Worm (Caenorhabditis elegans): ENCODE measurements around the gene sri-73.

The sri-73 gene

ce11 chrV:590182-590581, 24.3 kb upstream of the sri-73 start, which contains the start of gene ZK488.6:
Gene ZK488.6 (plus strand): TSS chrV:590482.
- TF ChIP-seq unc-39 (tag; optimal IDR thresholded peaks at IDR 0.05) (no peak), unc-62 (GFP tag; optimal IDR thresholded peaks at IDR 0.05) (no peak), C34F6.9 (tag; optimal IDR thresholded peaks at IDR 0.05) (no peak), dmd-4 (tag; optimal IDR thresholded peaks at IDR 0.05) (no peak), nhr-23 (tag; optimal IDR thresholded peaks at IDR 0.05) (no peak), ceh-82 (tag; optimal IDR thresholded peaks at IDR 0.05) (no peak), ztf-11 (tag; optimal IDR thresholded peaks at IDR 0.05) (no peak), ceh-16 (tag; optimal IDR thresholded peaks at IDR 0.05) (no peak), sma-9 (GFP tag; optimal IDR thresholded peaks at IDR 0.05) (no peak), sma-9 (tag; optimal IDR thresholded peaks at IDR 0.05) (no peak), nhr-129 (tag; optimal IDR thresholded peaks at IDR 0.05) (no peak), lsy-2 (tag; optimal IDR thresholded peaks at IDR 0.05) (no peak), unc-55 (GFP tag; optimal IDR thresholded peaks at IDR 0.05) (no peak)

DNA sequence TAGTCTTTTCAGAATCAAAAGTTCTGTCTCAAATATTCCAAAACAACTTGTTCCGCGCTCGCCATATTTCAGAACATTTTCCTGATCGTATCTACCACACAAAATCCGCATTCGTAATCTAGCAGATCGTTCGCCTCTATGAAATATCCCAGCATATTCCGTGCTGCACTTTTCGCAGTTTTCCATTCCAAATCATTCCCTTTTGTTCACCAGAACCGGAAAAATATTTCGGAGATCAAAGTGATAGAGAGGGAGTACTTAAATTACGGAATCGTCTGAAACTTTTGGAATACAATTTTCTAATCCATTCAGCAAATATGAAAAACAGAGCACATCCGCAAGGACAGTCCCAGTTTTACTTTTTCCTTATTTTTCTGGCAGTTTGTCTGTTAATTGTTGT, 21.9 kb upstream of the sri-73 start, which contains the start of gene K06H6.1:
TSS of gene K06H6.1 (plus strand) at position 301 of the 400 bp plus-strand sequence.
- TF ChIP-seq blmp-1 (tag; optimal IDR thresholded peaks at IDR 0.05; ENCODE audit: insufficient read depth) = no peak
- no peak for TF ChIP-seq dmd-4 (tag; optimal IDR thresholded peaks at IDR 0.05)
- no peak for TF ChIP-seq nhr-21 (tag; optimal IDR thresholded peaks at IDR 0.05)
- TF ChIP-seq fos-1 (tag; optimal IDR thresholded peaks at IDR 0.05) = no peak
- no peak for TF ChIP-seq skn-1 (tag; optimal IDR thresholded peaks at IDR 0.05)
- no peak for TF ChIP-seq elt-3 (tag; optimal IDR thresholded peaks at IDR 0.05)
- TF ChIP-seq nhr-129 (tag; optimal IDR thresholded peaks at IDR 0.05) = no peak
- TF ChIP-seq sma-3 (GFP tag; optimal IDR thresholded peaks at IDR 0.05) = no peak
- TF ChIP-seq F13H6.1 (tag; optimal IDR thresholded peaks at IDR 0.05) = no peak
- no peak for TF ChIP-seq peb-1 (tag; optimal IDR thresholded peaks at IDR 0.05)
- TF ChIP-seq unc-55 (GFP tag; optimal IDR thresholded peaks at IDR 0.05) = no peak
- TF ChIP-seq sma-9 (GFP tag; optimal IDR thresholded peaks at IDR 0.05) = no peak
- no peak for TF ChIP-seq sma-9 (tag; optimal IDR thresholded peaks at IDR 0.05)
- TF ChIP-seq nhr-237 (tag; optimal IDR thresholded peaks at IDR 0.05) = no peak

ce11 chrV:585472-585871, 19.6 kb upstream of the sri-73 start, which contains the start of gene K06H6.2:
Gene K06H6.2 (plus strand): TSS chrV:585772.
- TF ChIP-seq nhr-25 (tag; optimal IDR thresholded peaks at IDR 0.05) (no peak), ceh-82 (tag; optimal IDR thresholded peaks at IDR 0.05) (no peak), unc-55 (GFP tag; optimal IDR thresholded peaks at IDR 0.05) (no peak), snpc-4 (tag; optimal IDR thresholded peaks at IDR 0.05) (no peak), zag-1 (tag; optimal IDR thresholded peaks at IDR 0.05) (no peak), crh-2 (tag; optimal IDR thresholded peaks at IDR 0.05) (no peak), ztf-11 (tag; optimal IDR thresholded peaks at IDR 0.05) (no peak), ceh-16 (tag; optimal IDR thresholded peaks at IDR 0.05) (no peak), unc-39 (tag; optimal IDR thresholded peaks at IDR 0.05) (no peak), C34F6.9 (tag; optimal IDR thresholded peaks at IDR 0.05) (no peak), ZK546.5 (tag; optimal IDR thresholded peaks at IDR 0.05) (no peak), elt-1 (tag; optimal IDR thresholded peaks at IDR 0.05) (no peak), egl-27 (tag; optimal IDR thresholded peaks at IDR 0.05) (no peak), ama-1 (optimal IDR thresholded peaks at IDR 0.05) (no peak), Y55F3AM.14 (GFP tag; optimal IDR thresholded peaks at IDR 0.05) (no peak), nhr-6 (tag; optimal IDR thresholded peaks at IDR 0.05) (no peak)

DNA sequence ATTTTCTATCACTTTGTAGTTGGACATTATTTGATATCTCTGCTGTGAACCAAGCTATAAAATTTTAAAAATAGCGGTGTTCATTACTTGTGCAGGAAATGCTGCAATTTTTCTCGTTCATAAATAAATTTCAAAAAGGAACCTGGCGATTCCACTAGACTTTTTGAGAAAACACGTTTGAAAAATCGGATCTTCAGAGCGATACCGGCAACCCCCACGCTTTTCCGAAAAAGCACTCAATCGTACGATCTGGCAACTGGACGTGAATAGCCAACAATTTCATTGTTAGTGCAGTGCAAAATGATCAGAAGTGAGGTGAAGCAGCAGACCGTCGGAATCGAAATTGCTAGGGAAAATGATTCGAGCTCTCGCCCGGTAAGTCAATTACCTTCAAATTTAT, 15.7 kb upstream of the sri-73 start, which contains the start of gene nstp-7:
TSS of gene nstp-7 (plus strand) at position 301 of the 400 bp plus-strand sequence.
- TF ChIP-seq lsy-2 (tag; optimal IDR thresholded peaks at IDR 0.05) = no peak
- no peak for TF ChIP-seq R02D3.7 (tag; optimal IDR thresholded peaks at IDR 0.05)
- TF ChIP-seq sma-9 (GFP tag; optimal IDR thresholded peaks at IDR 0.05) = no peak
- TF ChIP-seq sma-9 (tag; optimal IDR thresholded peaks at IDR 0.05) = no peak
- TF ChIP-seq ztf-1 (GFP tag; conservative IDR thresholded peaks at IDR 0.05) = no peak
- TF ChIP-seq nhr-129 (tag; optimal IDR thresholded peaks at IDR 0.05) = no peak
- no peak for TF ChIP-seq gmeb-1 (tag; optimal IDR thresholded peaks at IDR 0.05)

- TF ChIP-seq alr-1 (tag; optimal IDR thresholded peaks at IDR 0.05) (no peak), dmd-4 (tag; optimal IDR thresholded peaks at IDR 0.05) (no peak), ZK546.5 (tag; optimal IDR thresholded peaks at IDR 0.05) (no peak), nhr-129 (tag; optimal IDR thresholded peaks at IDR 0.05) (no peak), C34F6.9 (tag; optimal IDR thresholded peaks at IDR 0.05) (no peak), ceh-16 (tag; optimal IDR thresholded peaks at IDR 0.05) (no peak), fos-1 (tag; optimal IDR thresholded peaks at IDR 0.05) (no peak), peb-1 (tag; optimal IDR thresholded peaks at IDR 0.05) (no peak), R02D3.7 (tag; optimal IDR thresholded peaks at IDR 0.05) (no peak), aly-2 (tag; optimal IDR thresholded peaks at IDR 0.05) (no peak), mab-5 (tag; optimal IDR thresholded peaks at IDR 0.05) (no peak), ceh-82 (tag; optimal IDR thresholded peaks at IDR 0.05) (no peak), zag-1 (tag; optimal IDR thresholded peaks at IDR 0.05) (no peak), nhr-237 (tag; optimal IDR thresholded peaks at IDR 0.05) (no peak), ztf-4 (tag; optimal IDR thresholded peaks at IDR 0.05) (no peak), mbf-1 (tag; optimal IDR thresholded peaks at IDR 0.05) (no peak), nhr-77 (tag; optimal IDR thresholded peaks at IDR 0.05) (no peak), mdl-1 (tag; optimal IDR thresholded peaks at IDR 0.05) (no peak), nhr-10 (tag; optimal IDR thresholded peaks at IDR 0.05) (no peak)
Measured at ce11 chrV:578977-579376, 13.1 kb upstream of the sri-73 start, which contains the start of gene K06H6.4. Gene K06H6.4 (plus strand): TSS chrV:579277.

All from whole organism, L2 larva.